Worm (Caenorhabditis elegans) whole organism, L3 larva: ENCODE measurements around the gene H03G16.7.

ENCODE experiments used
- R02D3.7 ChIP-seq: fragments of 150-350 bp; optimal IDR thresholded peaks from 2 replicates; lab custom pipeline; 2014; ENCODE audit warnings: missing biosample characterization, missing genetic modification characterization
- ceh-16 ChIP-seq: sonication (generic microtip); optimal IDR thresholded peaks from 2 replicates; lab custom pipeline; 2017; ENCODE audit warnings: missing biosample characterization, missing genetic modification characterization
- ceh-28 ChIP-seq: fragments of 150-350 bp; optimal IDR thresholded peaks from 2 replicates; lab custom pipeline; 2014; ENCODE audit warnings: missing biosample characterization, missing genetic modification reagents, missing genetic modification characterization
- ceh-82 ChIP-seq: fragments of 150-350 bp; optimal IDR thresholded peaks from 2 replicates; lab custom pipeline; 2014; ENCODE audit warnings: missing biosample characterization, missing genetic modification characterization
- elt-3 ChIP-seq, 3 experiments: fragments of 150-350 bp in 1 of 3; sonication (generic microtip) in 2 of 3; optimal IDR thresholded peaks; 2 replicates in 2 of 3; 4 replicates in 1 of 3; lab custom pipeline; 2014 to 2017; ENCODE audit warnings: missing biosample characterization in 3 of 3, missing genetic modification characterization in 3 of 3
- fos-1 ChIP-seq: fragments of 150-350 bp; optimal IDR thresholded peaks from 2 replicates; lab custom pipeline; 2014; ENCODE audit warnings: missing biosample characterization, missing genetic modification characterization
- lin-39 ChIP-seq: fragments of 150-350 bp; optimal IDR thresholded peaks from 2 replicates; lab custom pipeline; 2018; ENCODE audit warnings: missing biosample characterization, missing genetic modification reagents, missing genetic modification characterization
- mdl-1 ChIP-seq: fragments of 150-350 bp; optimal IDR thresholded peaks from 2 replicates; lab custom pipeline; 2014; ENCODE audit warnings: missing biosample characterization, missing genetic modification characterization
- nhr-77 ChIP-seq: fragments of 150-350 bp; optimal IDR thresholded peaks from 2 replicates; lab custom pipeline; 2014; ENCODE audit warnings: missing biosample characterization, missing genetic modification characterization
- skn-1 ChIP-seq: fragments of 150-350 bp; optimal IDR thresholded peaks from 2 replicates; lab custom pipeline; 2014; ENCODE audit warnings: missing biosample characterization, missing genetic modification characterization
- tbx-2 ChIP-seq: sonication (generic microtip); optimal IDR thresholded peaks from 2 replicates; lab custom pipeline; 2016; ENCODE audit warnings: mild to moderate bottlenecking, missing genetic modification characterization, missing compliant biosample characterization
- unc-62 ChIP-seq: fragments of 150-350 bp; sonication (generic microtip); optimal IDR thresholded peaks from 4 replicates; lab custom pipeline; 2014; ENCODE audit warnings: missing biosample characterization, missing genetic modification reagents, missing genetic modification characterization

ce11 chrX:15041340-15041739 lies 14.5 kb downstream of the H03G16.7 start:
- TF ChIP-seq unc-62 (GFP tag; lab: Kevin White, UChicago) (no peak), ceh-16 (tag; lab: Kevin White, UChicago) (no peak), ceh-82 (tag; lab: Kevin White, UChicago) (no peak), ceh-28 (tag; lab: Kevin White, UChicago) (no peak), lin-39 (no peak), mdl-1 (tag; lab: Kevin White, UChicago) (no peak), R02D3.7 (tag; lab: Kevin White, UChicago) (no peak), nhr-77 (no peak), tbx-2 (tag; lab: Kevin White, UChicago) (no peak), fos-1 (no peak), skn-1 (tag; lab: Kevin White, UChicago) (no peak), elt-3 (tag; optimal IDR thresholded peaks at IDR 0.05; lab: Kevin White, UChicago) (no peak)
